Fruit fly (Drosophila melanogaster) whole organism, embryonic: ENCODE measurements around the gene MRG15.
A peak's percentile ranks its signal among the peaks of the same experiment; 100 is the strongest.

Experiments used
- Bdp1 ChIP-seq: fragments of 200-800 bp; sonication (Bioruptor generic); optimal IDR thresholded peaks from 3 replicates; lab custom pipeline; 2016; ENCODE audit warnings: missing biosample characterization, missing genetic modification characterization
- BtbVII ChIP-seq: fragments of 200-800 bp; sonication (Bioruptor generic); optimal IDR thresholded peaks from 3 replicates; lab custom pipeline; 2017; ENCODE audit warnings: missing biosample characterization, mild to moderate bottlenecking, missing genetic modification characterization
- CG10267 ChIP-seq: fragments of 200-800 bp; sonication (Bioruptor generic); optimal IDR thresholded peaks from 2 replicates; lab custom pipeline; 2018; ENCODE audit warnings: missing biosample characterization, mild to moderate bottlenecking, missing genetic modification characterization, moderate library complexity
- CG11723 ChIP-seq: fragments of 200-800 bp; sonication (Bioruptor generic); optimal IDR thresholded peaks from 2 replicates; lab custom pipeline; 2017; ENCODE audit warnings: missing biosample characterization, mild to moderate bottlenecking, missing genetic modification characterization
- CG1233 ChIP-seq: fragments of 200-800 bp; sonication (Bioruptor generic); optimal IDR thresholded peaks from 4 replicates; lab custom pipeline; 2018; ENCODE audit warnings: missing biosample characterization, mild to moderate bottlenecking, missing genetic modification characterization
- CG12769 ChIP-seq: fragments of 200-800 bp; sonication (Bioruptor generic); optimal IDR thresholded peaks from 2 replicates; lab custom pipeline; 2019; ENCODE audit warnings: missing biosample characterization, mild to moderate bottlenecking, missing genetic modification characterization, moderate library complexity
- CG14441 ChIP-seq: fragments of 200-800 bp; sonication (Bioruptor generic); IDR thresholded peaks from 2 replicates; pipeline ENCODE4 v1.3.6; 2022; ENCODE audit warnings: missing biosample characterization, missing genetic modification characterization
- CG14860 ChIP-seq: fragments of 200-800 bp; sonication (Bioruptor generic); IDR thresholded peaks from 3 replicates; pipeline ENCODE4 v1.3.6; 2022; ENCODE audit warnings: missing biosample characterization, missing genetic modification characterization; ENCODE audit not compliant: partially characterized antibody
- CG15696 ChIP-seq: fragments of 200-800 bp; sonication (Bioruptor generic); optimal IDR thresholded peaks from 2 replicates; lab custom pipeline; 2019; ENCODE audit warnings: missing biosample characterization, mild to moderate bottlenecking, missing genetic modification characterization, moderate library complexity
- CG16813 ChIP-seq: fragments of 200-800 bp; sonication (Bioruptor generic); IDR thresholded peaks from 3 replicates; pipeline ENCODE4 v1.3.6; 2022; ENCODE audit warnings: missing biosample characterization, missing genetic modification characterization; ENCODE audit not compliant: partially characterized antibody
- CG17186 ChIP-seq: fragments of 200-800 bp; sonication (Bioruptor generic); optimal IDR thresholded peaks from 3 replicates; lab custom pipeline; 2017; ENCODE audit warnings: missing biosample characterization, missing genetic modification reagents, missing genetic modification characterization
- CG17912 ChIP-seq: fragments of 200-800 bp; sonication (Bioruptor generic); optimal IDR thresholded peaks from 2 replicates; lab custom pipeline; 2018; ENCODE audit warnings: missing biosample characterization, mild to moderate bottlenecking, missing genetic modification characterization
- CG2202 ChIP-seq: fragments of 200-800 bp; sonication (Bioruptor generic); optimal IDR thresholded peaks from 2 replicates; lab custom pipeline; 2018; ENCODE audit warnings: missing biosample characterization, mild to moderate bottlenecking, missing genetic modification characterization
- CG30403 ChIP-seq: fragments of 200-800 bp; sonication (Bioruptor generic); optimal IDR thresholded peaks from 3 replicates; lab custom pipeline; 2016; ENCODE audit warnings: missing biosample characterization, missing genetic modification characterization
- CG34224 ChIP-seq: fragments of 200-800 bp; sonication (Bioruptor generic); IDR thresholded peaks from 3 replicates; pipeline ENCODE4 v1.3.6; 2022; ENCODE audit warnings: missing biosample characterization, missing genetic modification characterization; ENCODE audit not compliant: partially characterized antibody
- CG3726 ChIP-seq: fragments of 200-800 bp; sonication (Bioruptor generic); IDR thresholded peaks from 3 replicates; pipeline ENCODE4, ENCODE4 v1.3.6; 2022; ENCODE audit warnings: missing biosample characterization, missing genetic modification characterization
- CG9215 ChIP-seq: fragments of 200-800 bp; sonication (Bioruptor generic); IDR thresholded peaks from 2 replicates; pipeline ENCODE4 v1.3.6; 2022; ENCODE audit warnings: missing biosample characterization, missing genetic modification characterization
- CG9437 ChIP-seq: fragments of 200-800 bp; sonication (Bioruptor generic); optimal IDR thresholded peaks from 2 replicates; lab custom pipeline; 2018; ENCODE audit warnings: missing biosample characterization, mild to moderate bottlenecking, missing genetic modification characterization
- CG9817 ChIP-seq: fragments of 200-800 bp; sonication (Bioruptor generic); optimal IDR thresholded peaks from 2 replicates; lab custom pipeline; 2018; ENCODE audit warnings: missing biosample characterization, mild to moderate bottlenecking, missing genetic modification characterization, moderate library complexity
- Dek ChIP-seq: fragments of 200-800 bp; sonication (Bioruptor generic); optimal IDR thresholded peaks from 3 replicates; lab custom pipeline; 2019; ENCODE audit warnings: missing biosample characterization, mild to moderate bottlenecking, missing genetic modification characterization, moderate library complexity
- Dip3 ChIP-seq: fragments of 200-800 bp; sonication (Bioruptor generic); optimal IDR thresholded peaks from 3 replicates; lab custom pipeline; 2016; ENCODE audit warnings: missing biosample characterization, missing genetic modification characterization
- Doc3 ChIP-seq: fragments of 200-800 bp; sonication (Bioruptor generic); IDR thresholded peaks from 3 replicates; pipeline ENCODE4 v1.3.6; 2022; ENCODE audit warnings: missing biosample characterization, missing genetic modification characterization; ENCODE audit not compliant: partially characterized antibody
- Ets65A ChIP-seq: fragments of 200-800 bp; sonication (Bioruptor generic); peaks from one replicate; lab custom pipeline; 2016; ENCODE audit warnings: missing biosample characterization, missing genetic modification characterization
- Gsc ChIP-seq: fragments of 200-800 bp; sonication (Bioruptor generic); IDR thresholded peaks from 2 replicates; pipeline ENCODE4 v1.3.6; 2022; ENCODE audit warnings: missing biosample characterization, missing genetic modification characterization
- Gug ChIP-seq: fragments of 200-800 bp; sonication (Bioruptor generic); IDR thresholded peaks from 4 replicates; pipeline ENCODE4 v1.3.6; 2022; ENCODE audit warnings: missing biosample characterization, missing genetic modification characterization
- Hand ChIP-seq: fragments of 200-800 bp; sonication (Bioruptor generic); optimal IDR thresholded peaks from 2 replicates; lab custom pipeline; 2017; ENCODE audit warnings: mild to moderate bottlenecking, missing biosample characterization, missing genetic modification reagents, missing genetic modification characterization
- HmgD ChIP-seq: fragments of 200-800 bp; sonication (Bioruptor generic); optimal IDR thresholded peaks from 3 replicates; lab custom pipeline; 2016; ENCODE audit warnings: missing biosample characterization, missing genetic modification characterization
- Hmx ChIP-seq: fragments of 200-800 bp; sonication (Bioruptor generic); optimal IDR thresholded peaks from 2 replicates; lab custom pipeline; 2016; ENCODE audit warnings: missing biosample characterization, missing genetic modification characterization
- MESR4 ChIP-seq: fragments of 200-800 bp; sonication (Bioruptor generic); optimal IDR thresholded peaks from 2 replicates; lab custom pipeline; 2018; ENCODE audit warnings: missing biosample characterization, mild to moderate bottlenecking, missing genetic modification characterization, moderate library complexity
- Mad ChIP-seq: fragments of 200-800 bp; sonication (Bioruptor generic); optimal IDR thresholded peaks from 2 replicates; lab custom pipeline; 2016; ENCODE audit warnings: missing biosample characterization, missing genetic modification characterization
- PHDP ChIP-seq: fragments of 200-800 bp; sonication (Bioruptor generic); optimal IDR thresholded peaks from 3 replicates; lab custom pipeline; 2018; ENCODE audit warnings: missing biosample characterization, mild to moderate bottlenecking, missing genetic modification characterization, moderate library complexity
- Sox100B ChIP-seq: fragments of 200-800 bp; sonication (Bioruptor generic); optimal IDR thresholded peaks from 3 replicates; lab custom pipeline; 2018; ENCODE audit warnings: missing biosample characterization, mild to moderate bottlenecking, missing genetic modification characterization
- Xrp1 ChIP-seq: fragments of 200-800 bp; sonication (Bioruptor generic); IDR thresholded peaks from 2 replicates; pipeline ENCODE4 v1.3.6; 2022; ENCODE audit warnings: missing biosample characterization, missing genetic modification characterization
- YL-1 ChIP-seq: fragments of 200-800 bp; sonication (Bioruptor generic); optimal IDR thresholded peaks from 3 replicates; lab custom pipeline; 2017; ENCODE audit warnings: missing biosample characterization, mild to moderate bottlenecking, missing genetic modification characterization
- amos ChIP-seq: fragments of 200-800 bp; sonication (Bioruptor generic); IDR thresholded peaks from 2 replicates; pipeline ENCODE4 v1.3.6; 2022; ENCODE audit warnings: missing biosample characterization, missing genetic modification characterization; ENCODE audit not compliant: partially characterized antibody
- bowl ChIP-seq: fragments of 200-800 bp; sonication (Bioruptor generic); IDR thresholded peaks from 2 replicates; pipeline ENCODE4 v1.3.6; 2022; ENCODE audit warnings: missing biosample characterization, missing genetic modification characterization
- br ChIP-seq: fragments of >200 bp; optimal IDR thresholded peaks from 2 replicates; lab custom pipeline; 2017
- chinmo ChIP-seq: fragments of 200-800 bp; sonication (Bioruptor generic); IDR thresholded peaks from 4 replicates; pipeline ENCODE4 v1.3.6; 2022; ENCODE audit warnings: missing biosample characterization, missing genetic modification characterization; ENCODE audit not compliant: partially characterized antibody
- ci ChIP-seq: fragments of 200-800 bp; sonication (Bioruptor generic); IDR thresholded peaks from 3 replicates; pipeline ENCODE4 v1.3.6; 2022; ENCODE audit warnings: missing biosample characterization, missing genetic modification characterization
- gsb-n ChIP-seq: fragments of 200-800 bp; sonication (Bioruptor generic); optimal IDR thresholded peaks from 3 replicates; lab custom pipeline; 2018; ENCODE audit warnings: missing biosample characterization, mild to moderate bottlenecking, missing genetic modification characterization
- p53 ChIP-seq: fragments of 200-800 bp; sonication (Bioruptor generic); optimal IDR thresholded peaks from 2 replicates; lab custom pipeline; 2016; ENCODE audit warnings: missing biosample characterization, missing genetic modification characterization
- pros ChIP-seq: fragments of 200-800 bp; sonication (Bioruptor generic); optimal IDR thresholded peaks from 3 replicates; lab custom pipeline; 2019; ENCODE audit warnings: missing biosample characterization, mild to moderate bottlenecking, missing genetic modification characterization, moderate library complexity
- slbo ChIP-seq: fragments of 200-800 bp; sonication (Bioruptor generic); IDR thresholded peaks from 2 replicates; pipeline ENCODE4 v1.3.6; 2022; ENCODE audit warnings: missing biosample characterization, missing genetic modification characterization
- tll ChIP-seq, 2 experiments: fragments of 200-800 bp in 1 of 2; fragments of >200 bp in 1 of 2; sonication (Bioruptor generic) in 1 of 2; optimal IDR thresholded peaks; 2 replicates each; lab custom pipeline; 2017 to 2019; ENCODE audit warnings: missing biosample characterization in 2 of 2, missing genetic modification characterization in 2 of 2, mild to moderate bottlenecking in 1 of 2, moderate library complexity in 1 of 2
- twi ChIP-seq: fragments of 200-800 bp; optimal IDR thresholded peaks from 2 replicates; lab custom pipeline; 2019; ENCODE audit warnings: missing biosample characterization, mild to moderate bottlenecking, missing genetic modification characterization, moderate library complexity
- unc-4 ChIP-seq: fragments of 200-800 bp; sonication (Bioruptor generic); IDR thresholded peaks from 2 replicates; pipeline ENCODE4 v1.3.6; 2022; ENCODE audit warnings: missing biosample characterization, missing genetic modification characterization; ENCODE audit not compliant: partially characterized antibody
- wor ChIP-seq: fragments of 200-800 bp; sonication (Bioruptor generic); IDR thresholded peaks from 2 replicates; pipeline ENCODE4 v1.3.6; 2022; ENCODE audit warnings: missing biosample characterization, missing genetic modification characterization

The MRG15 gene

DNA sequence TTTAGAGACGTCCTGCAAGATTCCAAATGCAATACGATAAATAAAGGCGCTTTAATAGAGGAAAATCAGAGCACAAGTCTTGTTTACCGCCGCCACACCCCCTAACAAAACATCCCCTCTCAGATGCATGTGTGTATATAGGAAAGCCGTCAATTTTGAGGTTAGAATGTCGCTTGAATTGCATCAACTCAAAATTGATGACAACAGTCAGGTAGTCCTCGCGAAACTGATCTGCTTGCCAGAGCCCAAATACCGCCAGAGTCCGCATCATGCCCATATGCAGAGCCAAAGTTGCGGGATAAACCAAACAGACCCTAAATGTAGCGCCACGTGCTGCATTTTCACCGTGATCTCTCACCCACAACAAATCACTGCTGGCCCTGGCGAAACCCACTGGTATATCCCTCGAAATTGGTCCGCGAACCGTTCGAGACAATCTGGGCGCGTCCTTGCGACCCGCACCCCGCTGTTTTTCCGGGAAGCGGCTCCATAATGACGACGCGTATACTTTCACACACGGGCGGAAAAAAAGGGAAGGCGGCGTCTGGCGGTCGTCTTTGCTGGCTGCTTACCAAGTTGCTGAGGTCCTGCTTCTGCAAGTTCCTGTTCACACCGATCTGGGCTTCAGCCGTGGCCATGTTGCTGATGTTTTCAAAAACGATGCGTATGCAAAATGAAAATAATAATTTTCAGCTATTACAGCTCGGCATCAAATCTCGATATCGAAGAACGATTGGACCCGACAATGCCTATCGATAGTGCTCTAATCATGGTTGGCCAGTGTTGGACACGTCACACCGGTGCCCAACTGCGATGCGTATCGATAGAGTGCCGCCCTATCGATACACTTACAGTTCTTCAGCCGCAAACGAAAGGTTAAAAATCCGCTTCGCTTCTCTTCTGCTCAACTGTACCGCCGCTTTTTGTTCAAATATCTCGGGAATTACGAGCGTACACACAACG, 14.9 kb downstream of the MRG15 start, which contains the start of the genes eIF2gamma and Set (continued):
- TF ChIP-seq CG9817 (tag; lab: Kevin White, UChicago) (peak; percentile 22), twi (tag; lab: Kevin White, UChicago) (peak; percentile 53), slbo (GFP tag; lab: Robert Waterston, UW) (peak; percentile 72), CG17912 (GFP tag; lab: Kevin White, UChicago) (peak; percentile 33), CG16813 (GFP tag; lab: Robert Waterston, UW) (peak; percentile 98), Bdp1 (GFP tag; lab: Kevin White, UChicago) (no peak), BtbVII (GFP tag; lab: Kevin White, UChicago) (no peak), MESR4 (GFP tag; lab: Kevin White, UChicago) (peak; percentile 53), gsb-n (tag; lab: Kevin White, UChicago) (no peak), Ets65A (GFP tag; lab: Kevin White, UChicago) (peak; percentile 98), CG12769 (tag; lab: Kevin White, UChicago) (no peak), tll (GFP tag; optimal IDR thresholded peaks at IDR 0.05; lab: Kevin White, UChicago) (no peak), CG17186 (GFP tag; lab: Kevin White, UChicago) (peak; percentile 87), CG3726 (GFP tag; lab: Robert Waterston, UW) (no peak), PHDP (tag; lab: Kevin White, UChicago) (no peak), CG9215 (GFP tag; lab: Robert Waterston, UW) (no peak), bowl (GFP tag; lab: Robert Waterston, UW) (no peak), Sox100B (GFP tag; lab: Kevin White, UChicago) (no peak), CG9437 (GFP tag; lab: Kevin White, UChicago) (no peak), Gug (GFP tag; lab: Robert Waterston, UW) (peak; percentile 58; the same call in 1 of the 4 replicates), CG30403 (peak; percentile 22), unc-4 (peak; percentile 96), wor (GFP tag; lab: Robert Waterston, UW) (no peak)
- TF ChIP-seq, all 482 proteins: peak for 175

DNA sequence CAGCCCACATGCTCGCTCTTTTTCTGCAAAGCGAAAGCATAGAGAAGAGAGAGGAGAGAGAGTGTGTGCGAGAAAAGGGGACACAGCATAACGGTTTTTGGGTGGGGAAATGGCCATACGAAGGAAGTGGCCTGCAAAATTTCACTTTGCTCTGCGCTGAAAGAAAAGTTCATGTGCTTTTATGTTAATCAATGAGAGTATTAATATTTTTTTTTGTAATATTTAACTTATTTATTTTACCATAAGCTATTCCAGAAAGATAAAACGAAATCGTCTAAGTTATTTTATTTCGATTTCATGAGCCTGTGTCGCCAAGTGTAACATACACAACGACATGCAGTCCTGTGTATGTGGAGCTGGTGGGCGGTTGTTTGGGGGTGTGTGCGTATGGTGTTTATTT, 27.5 kb downstream of the MRG15 start:
- TF ChIP-seq Xrp1 (GFP tag; lab: Robert Waterston, UW): peak; percentile 81
- 0 out of 4 replicates have a peak, but pooled peaks have one; percentile 18 for TF ChIP-seq chinmo (GFP tag; lab: Robert Waterston, UW)
- peak; percentile 73 for TF ChIP-seq CG14441 (GFP tag; lab: Robert Waterston, UW)
- no peak for TF ChIP-seq HmgD
- no peak for TF ChIP-seq CG2202
- TF ChIP-seq CG1233 (GFP tag; lab: Kevin White, UChicago): no peak
- TF ChIP-seq Dip3 (GFP tag; lab: Kevin White, UChicago): peak; percentile 34
- TF ChIP-seq p53: no peak
- no peak for TF ChIP-seq CG30403
- no peak for TF ChIP-seq Gsc (GFP tag; lab: Robert Waterston, UW)
- no peak for TF ChIP-seq CG15696
- TF ChIP-seq CG34224 (GFP tag; lab: Robert Waterston, UW): no peak
- TF ChIP-seq CG14860 (GFP tag; lab: Robert Waterston, UW): no peak
- TF ChIP-seq Hand (GFP tag; lab: Kevin White, UChicago): peak; percentile 89
- no peak for TF ChIP-seq amos
- peak; percentile 39 for TF ChIP-seq CG10267
- TF ChIP-seq pros (GFP tag; lab: Kevin White, UChicago): no peak
- no peak for TF ChIP-seq CG11723 (GFP tag; lab: Kevin White, UChicago)
- TF ChIP-seq MESR4 (GFP tag; lab: Kevin White, UChicago): no peak
- peak; percentile 5 for TF ChIP-seq YL-1 (GFP tag; lab: Kevin White, UChicago)
- TF ChIP-seq Dek (tag; lab: Kevin White, UChicago): peak; percentile 74
- TF ChIP-seq Mad (GFP tag; lab: Kevin White, UChicago): peak; percentile 11
- TF ChIP-seq Doc3 (GFP tag; lab: Robert Waterston, UW): no peak
- no peak for TF ChIP-seq br
- no peak for TF ChIP-seq gsb-n (tag; lab: Kevin White, UChicago)
- TF ChIP-seq Hmx: no peak
- TF ChIP-seq ci (GFP tag; lab: Robert Waterston, UW): peak; percentile 75; the same call in 2 of the 3 replicates
